Fruit fly (Drosophila melanogaster) whole organism, embryonic: Measurements from ENCODE around the gene Polr2D.

Experiments used
- Ada2b ChIP-seq: fragments of 200-800 bp; sonication (Bioruptor generic); IDR thresholded peaks from 2 replicates; pipeline ENCODE4 v1.3.6; 2022; ENCODE audit warnings: missing biosample characterization, missing genetic modification characterization
- Atf3 ChIP-seq: fragments of 200-800 bp; sonication (Bioruptor generic); optimal IDR thresholded peaks from 3 replicates; lab custom pipeline; 2016; ENCODE audit warnings: missing biosample characterization, missing genetic modification characterization
- Atf6 ChIP-seq: fragments of 200-800 bp; sonication (Bioruptor generic); IDR thresholded peaks from 2 replicates; pipeline ENCODE4 v1.3.6; 2022; ENCODE audit warnings: missing biosample characterization, missing genetic modification characterization
- Bdp1 ChIP-seq: fragments of 200-800 bp; sonication (Bioruptor generic); optimal IDR thresholded peaks from 3 replicates; lab custom pipeline; 2016; ENCODE audit warnings: missing biosample characterization, missing genetic modification characterization
- CG10462 ChIP-seq: fragments of 200-800 bp; sonication (Bioruptor generic); optimal IDR thresholded peaks from 2 replicates; lab custom pipeline; 2016; ENCODE audit warnings: missing biosample characterization, missing genetic modification characterization
- CG10565 ChIP-seq: fragments of 200-800 bp; sonication (Bioruptor generic); optimal IDR thresholded peaks from 3 replicates; lab custom pipeline; 2016; ENCODE audit warnings: missing biosample characterization, mild to moderate bottlenecking, missing genetic modification characterization
- CG10654 ChIP-seq: fragments of 200-800 bp; sonication (Bioruptor generic); optimal IDR thresholded peaks from 2 replicates; lab custom pipeline; 2016; ENCODE audit warnings: missing biosample characterization, missing genetic modification characterization
- CG12155 ChIP-seq: fragments of 200-800 bp; sonication (Bioruptor generic); optimal IDR thresholded peaks from 3 replicates; lab custom pipeline; 2016; ENCODE audit warnings: missing biosample characterization, missing genetic modification characterization
- CG15514 ChIP-seq: fragments of 200-800 bp; sonication (Bioruptor generic); optimal IDR thresholded peaks from 3 replicates; lab custom pipeline; 2017; ENCODE audit warnings: missing biosample characterization, missing genetic modification characterization, mild to moderate bottlenecking, moderate library complexity, missing genetic modification reagents
- CG17361 ChIP-seq: fragments of 200-800 bp; sonication (Bioruptor generic); IDR thresholded peaks from 3 replicates; pipeline ENCODE4 v1.3.6; 2022; ENCODE audit warnings: missing biosample characterization, missing genetic modification characterization
- CG2120 ChIP-seq: fragments of 200-800 bp; sonication (Bioruptor generic); optimal IDR thresholded peaks from 3 replicates; lab custom pipeline; 2016; ENCODE audit warnings: missing biosample characterization, missing genetic modification characterization
- CG2875 ChIP-seq: fragments of 200-800 bp; sonication (Bioruptor generic); optimal IDR thresholded peaks from 2 replicates; lab custom pipeline; 2017; ENCODE audit warnings: missing biosample characterization, mild to moderate bottlenecking, missing genetic modification characterization, missing genetic modification reagents
- CG9817 ChIP-seq: fragments of 200-800 bp; sonication (Bioruptor generic); optimal IDR thresholded peaks from 2 replicates; lab custom pipeline; 2018; ENCODE audit warnings: missing biosample characterization, mild to moderate bottlenecking, missing genetic modification characterization, moderate library complexity
- CG9932 ChIP-seq: fragments of 200-800 bp; sonication (Bioruptor generic); IDR thresholded peaks from 2 replicates; pipeline ENCODE4 v1.3.6; 2022; ENCODE audit warnings: missing biosample characterization, missing genetic modification characterization
- D19A ChIP-seq: fragments of 200-800 bp; optimal IDR thresholded peaks from 3 replicates; lab custom pipeline; 2019; ENCODE audit warnings: missing biosample characterization, mild to moderate bottlenecking, missing genetic modification characterization, moderate library complexity
- Dad ChIP-seq: fragments of 200-800 bp; sonication (Bioruptor generic); optimal IDR thresholded peaks from 3 replicates; lab custom pipeline; 2016; ENCODE audit warnings: missing biosample characterization, missing genetic modification characterization
- ERR ChIP-seq: fragments of 200-800 bp; sonication (Bioruptor generic); optimal IDR thresholded peaks from 2 replicates; lab custom pipeline; 2016; ENCODE audit warnings: missing biosample characterization, missing genetic modification characterization
- HLH4C ChIP-seq: fragments of 200-800 bp; sonication (Bioruptor generic); IDR thresholded peaks from 3 replicates; pipeline ENCODE4 v1.3.6; 2022; ENCODE audit warnings: missing biosample characterization, missing genetic modification characterization; ENCODE audit not compliant: partially characterized antibody
- HmgZ ChIP-seq: fragments of 200-800 bp; sonication (Bioruptor generic); optimal IDR thresholded peaks from 2 replicates; lab custom pipeline; 2018; ENCODE audit warnings: missing biosample characterization, mild to moderate bottlenecking, missing genetic modification characterization
- Lpt ChIP-seq: fragments of >200 bp; optimal IDR thresholded peaks from 2 replicates; lab custom pipeline; 2018; ENCODE audit warnings: missing biosample characterization, missing genetic modification characterization
- MESR4 ChIP-seq: fragments of 200-800 bp; sonication (Bioruptor generic); optimal IDR thresholded peaks from 2 replicates; lab custom pipeline; 2018; ENCODE audit warnings: missing biosample characterization, mild to moderate bottlenecking, missing genetic modification characterization, moderate library complexity
- NFAT ChIP-seq: fragments of 200-800 bp; sonication (Bioruptor generic); IDR thresholded peaks from 2 replicates; pipeline ENCODE4 v1.3.6; 2022; ENCODE audit warnings: missing biosample characterization, missing genetic modification characterization
- Nf-YB ChIP-seq: fragments of 200-800 bp; sonication (Bioruptor generic); optimal IDR thresholded peaks from 3 replicates; lab custom pipeline; 2019; ENCODE audit warnings: missing biosample characterization, mild to moderate bottlenecking, missing genetic modification characterization, moderate library complexity
- Rfx ChIP-seq: fragments of 200-800 bp; sonication (Bioruptor generic); IDR thresholded peaks from 2 replicates; pipeline ENCODE4 v1.3.6; 2022; ENCODE audit warnings: missing biosample characterization, missing genetic modification characterization
- Rx ChIP-seq: fragments of 200-800 bp; sonication (Bioruptor generic); IDR thresholded peaks from 2 replicates; pipeline ENCODE4 v1.3.6; 2022; ENCODE audit warnings: missing biosample characterization, missing genetic modification characterization
- Sox100B ChIP-seq: fragments of 200-800 bp; sonication (Bioruptor generic); optimal IDR thresholded peaks from 3 replicates; lab custom pipeline; 2018; ENCODE audit warnings: missing biosample characterization, mild to moderate bottlenecking, missing genetic modification characterization
- Sry-β ChIP-seq: fragments of 200-800 bp; sonication (Bioruptor generic); optimal IDR thresholded peaks from 2 replicates; lab custom pipeline; 2018; ENCODE audit warnings: missing biosample characterization, mild to moderate bottlenecking, missing genetic modification characterization, moderate library complexity
- ci ChIP-seq: fragments of 200-800 bp; sonication (Bioruptor generic); IDR thresholded peaks from 3 replicates; pipeline ENCODE4 v1.3.6; 2022; ENCODE audit warnings: missing biosample characterization, missing genetic modification characterization
- dan ChIP-seq: fragments of 200-800 bp; sonication (Bioruptor generic); IDR thresholded peaks from 2 replicates; pipeline ENCODE4 v1.3.6; 2022; ENCODE audit warnings: missing biosample characterization, missing genetic modification characterization
- dimm ChIP-seq: fragments of 200-800 bp; sonication (Bioruptor generic); IDR thresholded peaks from 2 replicates; pipeline ENCODE4 v1.3.6; 2022; ENCODE audit warnings: missing biosample characterization, missing genetic modification characterization
- dm ChIP-seq: fragments of 200-800 bp; sonication (Bioruptor generic); optimal IDR thresholded peaks from 3 replicates; lab custom pipeline; 2016; ENCODE audit warnings: missing biosample characterization, missing genetic modification characterization
- emc ChIP-seq: fragments of 200-800 bp; sonication (Bioruptor generic); optimal IDR thresholded peaks from 2 replicates; lab custom pipeline; 2016; ENCODE audit warnings: missing biosample characterization, missing genetic modification characterization
- esg ChIP-seq: fragments of 200-800 bp; sonication (Bioruptor generic); conservative IDR thresholded peaks from 2 replicates; pipeline ENCODE4 v1.3.6; 2022; ENCODE audit warnings: missing biosample characterization, missing genetic modification characterization
- exex ChIP-seq: fragments of 200-800 bp; sonication (Bioruptor generic); optimal IDR thresholded peaks from 4 replicates; lab custom pipeline; 2018; ENCODE audit warnings: missing biosample characterization, mild to moderate bottlenecking, missing genetic modification characterization, moderate library complexity
- gfzf ChIP-seq: fragments of 200-800 bp; sonication (Bioruptor generic); optimal IDR thresholded peaks from 2 replicates; lab custom pipeline; 2016; ENCODE audit warnings: missing biosample characterization, mild to moderate bottlenecking, missing genetic modification characterization, moderate library complexity
- grn ChIP-seq: fragments of 200-800 bp; sonication (Bioruptor generic); optimal IDR thresholded peaks from 3 replicates; lab custom pipeline; 2017; ENCODE audit warnings: missing biosample characterization, missing genetic modification characterization
- gsb ChIP-seq: fragments of 200-800 bp; sonication (Bioruptor generic); IDR thresholded peaks from 2 replicates; pipeline ENCODE4 v1.3.6; 2022; ENCODE audit warnings: missing biosample characterization, missing genetic modification characterization
- kay ChIP-seq: fragments of 200-800 bp; sonication (Bioruptor generic); optimal IDR thresholded peaks from 2 replicates; lab custom pipeline; 2016; ENCODE audit warnings: missing biosample characterization, missing genetic modification characterization
- luna ChIP-seq: fragments of 200-800 bp; sonication (Bioruptor generic); optimal IDR thresholded peaks from 2 replicates; lab custom pipeline; 2016; ENCODE audit warnings: missing biosample characterization, missing genetic modification characterization
- nom ChIP-seq: fragments of 200-800 bp; sonication (Bioruptor generic); optimal IDR thresholded peaks from 2 replicates; lab custom pipeline; 2017; ENCODE audit warnings: missing biosample characterization, missing genetic modification characterization, mild to moderate bottlenecking, moderate library complexity, missing genetic modification reagents
- pnt ChIP-seq: fragments of 200-800 bp; sonication (Bioruptor generic); optimal IDR thresholded peaks from 3 replicates; lab custom pipeline; 2016; ENCODE audit warnings: missing biosample characterization, missing genetic modification characterization
- prd ChIP-seq, 3 experiments: fragments of >200 bp in 2 of 3; fragments of 200-800 bp in 1 of 3; sonication (Bioruptor generic) in 1 of 3; optimal IDR thresholded peaks in 2 of 3; IDR thresholded peaks in 1 of 3; 2 replicates in 2 of 3; 3 replicates in 1 of 3; pipeline versions ENCODE4 v1.3.6 to Lab custom; 2017 to 2022; ENCODE audit warnings: missing biosample characterization in 1 of 3, missing genetic modification characterization in 1 of 3
- pum ChIP-seq: fragments of 200-800 bp; sonication (Bioruptor generic); optimal IDR thresholded peaks from 2 replicates; lab custom pipeline; 2016; ENCODE audit warnings: missing biosample characterization, missing genetic modification characterization
- ranshi ChIP-seq: fragments of 200-800 bp; sonication (Bioruptor generic); IDR thresholded peaks from 2 replicates; pipeline ENCODE4 v1.3.6; 2022; ENCODE audit warnings: missing biosample characterization, missing genetic modification characterization
- ro ChIP-seq: fragments of 200-800 bp; sonication (Bioruptor generic); IDR thresholded peaks from 2 replicates; pipeline ENCODE4 v1.3.6; 2022; ENCODE audit warnings: missing biosample characterization, missing genetic modification characterization
- tin ChIP-seq: fragments of 200-800 bp; sonication (Bioruptor generic); optimal IDR thresholded peaks from 3 replicates; lab custom pipeline; 2016; ENCODE audit warnings: missing biosample characterization, missing genetic modification characterization
- toy ChIP-seq: fragments of 200-800 bp; sonication (Bioruptor generic); IDR thresholded peaks from 2 replicates; pipeline ENCODE4 v1.3.6; 2022; ENCODE audit warnings: missing biosample characterization, missing genetic modification characterization
- ttk ChIP-seq: fragments of 200-800 bp; sonication (Bioruptor generic); IDR thresholded peaks from 2 replicates; pipeline ENCODE4 v2.1.2; 2022; ENCODE audit warnings: missing biosample characterization, missing genetic modification characterization
- unc-4 ChIP-seq: fragments of 200-800 bp; sonication (Bioruptor generic); IDR thresholded peaks from 2 replicates; pipeline ENCODE4 v1.3.6; 2022; ENCODE audit warnings: missing biosample characterization, missing genetic modification characterization; ENCODE audit not compliant: partially characterized antibody

Polr2D gene

dm6 chr3R:18228713-18229222 is 26.5 kb downstream of the Polr2D start (continued):
- no peak for TF ChIP-seq D19A (tag; lab: Kevin White, UChicago)
- TF ChIP-seq Rfx: peak; percentile 31; the same call in 1 of the 2 replicates
- TF ChIP-seq Bdp1 (GFP tag; lab: Kevin White, UChicago): no peak
- 0 out of 2 replicates have a peak, but pooled peaks have one; percentile 28 for TF ChIP-seq ttk (GFP tag; lab: Robert Waterston, UW)
- no peak for TF ChIP-seq Sox100B
- TF ChIP-seq dm (GFP tag; lab: Kevin White, UChicago): no peak
- no peak for TF ChIP-seq dimm (GFP tag; lab: Robert Waterston, UW)
- no peak for TF ChIP-seq Rx (GFP tag; lab: Robert Waterston, UW)
- TF ChIP-seq CG15514 (GFP tag; lab: Kevin White, UChicago): no peak
- TF ChIP-seq CG9932: peak; percentile 27; the same call in 1 of the 2 replicates
- peak; percentile 35 for TF ChIP-seq CG2120 (GFP tag; lab: Kevin White, UChicago)
- TF ChIP-seq Atf3: no peak
- no peak for TF ChIP-seq pnt (GFP tag; lab: Kevin White, UChicago)
- TF ChIP-seq ranshi (GFP tag; lab: Robert Waterston, UW): 0 out of 2 replicates have a peak, but pooled peaks have one; percentile 21
- TF ChIP-seq Atf6 (GFP tag; lab: Robert Waterston, UW): peak; percentile 45; the same call in 1 of the 2 replicates
- no peak for TF ChIP-seq prd (optimal IDR thresholded peaks at IDR 0.05; lab: Kevin White, UChicago)
- 0 out of 3 replicates have a peak, but pooled peaks have one; percentile 31 for TF ChIP-seq prd (GFP tag; IDR thresholded peaks at IDR 0.05; lab: Robert Waterston, UW)
- TF ChIP-seq Ada2b (GFP tag; lab: Robert Waterston, UW): 0 out of 2 replicates have a peak, but pooled peaks have one; percentile 6
- TF ChIP-seq esg (GFP tag; lab: Robert Waterston, UW): no peak

dm6 chr3R:18227385-18227784 is 27.9 kb downstream of the Polr2D start:
- no peak for TF ChIP-seq gfzf (GFP tag; lab: Kevin White, UChicago)
- no peak for TF ChIP-seq Lpt (GFP tag; lab: Kevin White, UChicago)
- TF ChIP-seq CG10654 (GFP tag; lab: Kevin White, UChicago): no peak
- TF ChIP-seq nom (GFP tag; lab: Kevin White, UChicago): peak; percentile 35
- TF ChIP-seq exex (tag; lab: Kevin White, UChicago): peak; percentile 80

- TF ChIP-seq dan (no peak), ro (GFP tag; lab: Robert Waterston, UW) (no peak), CG17361 (GFP tag; lab: Robert Waterston, UW) (no peak), luna (no peak), CG9817 (tag; lab: Kevin White, UChicago) (no peak), MESR4 (GFP tag; lab: Kevin White, UChicago) (no peak), pum (no peak), gsb (GFP tag; lab: Robert Waterston, UW) (no peak), tin (no peak), unc-4 (no peak), toy (GFP tag; lab: Robert Waterston, UW) (no peak), emc (GFP tag; lab: Kevin White, UChicago) (no peak), ERR (GFP tag; lab: Kevin White, UChicago) (peak; percentile 92), NFAT (GFP tag; lab: Robert Waterston, UW) (peak; percentile 75), HLH4C (GFP tag; lab: Robert Waterston, UW) (0 out of 3 replicates have a peak, but pooled peaks have one; percentile 20), Nf-YB (no peak), ci (GFP tag; lab: Robert Waterston, UW) (0 out of 3 replicates have a peak, but pooled peaks have one; percentile 44), CG10565 (GFP tag; lab: Kevin White, UChicago) (no peak), kay (no peak), CG12155 (no peak), CG10462 (GFP tag; lab: Kevin White, UChicago) (no peak), CG2875 (GFP tag; lab: Kevin White, UChicago) (no peak), Dad (GFP tag; lab: Kevin White, UChicago) (no peak), HmgZ (tag; lab: Kevin White, UChicago) (no peak), Sry-β (GFP tag; lab: Kevin White, UChicago) (no peak), grn (no peak)
Observed at dm6 chr3R:18226809-18227157, 28.5 kb downstream of the Polr2D start.
